Worm (Caenorhabditis elegans) whole organism, L3 larva: Measurements from ENCODE around the gene T06E4.5.

Experiments used
- aly-2 ChIP-seq: fragments of 150-350 bp; optimal IDR thresholded peaks from 2 replicates; lab custom pipeline; 2014; ENCODE audit warnings: missing biosample characterization, missing genetic modification characterization
- eor-1 ChIP-seq, 2 experiments: fragments of 150-350 bp; optimal IDR thresholded peaks; 2 replicates each; lab custom pipeline; 2014 to 2018; ENCODE audit warnings: missing biosample characterization in 2 of 2, missing genetic modification characterization in 2 of 2
- fkh-10 ChIP-seq: sonication (generic microtip); optimal IDR thresholded peaks from 2 replicates; lab custom pipeline; 2017; ENCODE audit warnings: missing biosample characterization, missing genetic modification reagents, missing genetic modification characterization
- fos-1 ChIP-seq: fragments of 150-350 bp; optimal IDR thresholded peaks from 2 replicates; lab custom pipeline; 2014; ENCODE audit warnings: missing biosample characterization, missing genetic modification characterization
- lin-39 ChIP-seq: fragments of 150-350 bp; optimal IDR thresholded peaks from 2 replicates; lab custom pipeline; 2018; ENCODE audit warnings: missing biosample characterization, missing genetic modification reagents, missing genetic modification characterization
- nhr-237 ChIP-seq: fragments of 150-350 bp; optimal IDR thresholded peaks from 2 replicates; lab custom pipeline; 2014; ENCODE audit warnings: missing biosample characterization, missing genetic modification characterization

- no peak for TF ChIP-seq eor-1 (tag; optimal IDR thresholded peaks at IDR 0.05; lab: Kevin White, UChicago)
- TF ChIP-seq lin-39 (tag; lab: Kevin White, UChicago): no peak
- TF ChIP-seq fos-1 (tag; lab: Kevin White, UChicago): no peak
- TF ChIP-seq fkh-10 (GFP tag; lab: Kevin White, UChicago): no peak
- TF ChIP-seq nhr-237 (tag; lab: Kevin White, UChicago): no peak
- no peak for TF ChIP-seq aly-2 (tag; lab: Kevin White, UChicago)
These were observed 9.6 kb upstream of the T06E4.5 start for ce11 chrV:9621437-9621836.
